Worm (Caenorhabditis elegans) whole organism, L2 larva: ENCODE measurements around the gene cone-1.

Experiments
- C34F6.9 ChIP-seq: fragments of 150-350 bp; optimal IDR thresholded peaks from 2 replicates; lab custom pipeline; 2014; ENCODE audit warnings: missing biosample characterization, missing genetic modification characterization
- F13H6.1 ChIP-seq: sonication (generic microtip); optimal IDR thresholded peaks from 2 replicates; lab custom pipeline; 2016; ENCODE audit warnings: missing genetic modification characterization, missing compliant biosample characterization
- ZK546.5 ChIP-seq: sonication (generic microtip); optimal IDR thresholded peaks from 2 replicates; lab custom pipeline; 2017; ENCODE audit warnings: missing biosample characterization, missing genetic modification characterization
- alr-1 ChIP-seq: fragments of 150-350 bp; optimal IDR thresholded peaks from 2 replicates; lab custom pipeline; 2014; ENCODE audit warnings: missing biosample characterization, missing genetic modification characterization
- aly-2 ChIP-seq: fragments of 150-350 bp; optimal IDR thresholded peaks from 2 replicates; lab custom pipeline; 2014; ENCODE audit warnings: missing biosample characterization, missing genetic modification characterization
- ama-1 ChIP-seq: fragments of 150-350 bp; optimal IDR thresholded peaks from 2 replicates; lab custom pipeline; 2018; ENCODE audit warnings: inconsistent platforms
- ceh-82 ChIP-seq: fragments of 150-350 bp; optimal IDR thresholded peaks from 2 replicates; lab custom pipeline; 2014; ENCODE audit warnings: missing biosample characterization, missing genetic modification characterization
- crh-2 ChIP-seq: sonication (generic microtip); optimal IDR thresholded peaks from 2 replicates; lab custom pipeline; 2017; ENCODE audit warnings: missing biosample characterization, missing genetic modification characterization
- dmd-4 ChIP-seq: sonication (generic microtip); optimal IDR thresholded peaks from 2 replicates; lab custom pipeline; 2017; ENCODE audit warnings: missing biosample characterization, missing genetic modification characterization
- egl-27 ChIP-seq: sonication (generic microtip); optimal IDR thresholded peaks from 3 replicates; lab custom pipeline; 2017; ENCODE audit warnings: missing biosample characterization, missing genetic modification reagents, missing genetic modification characterization
- elt-1 ChIP-seq: fragments of 150-350 bp; optimal IDR thresholded peaks from 2 replicates; lab custom pipeline; 2014; ENCODE audit warnings: missing biosample characterization, missing genetic modification characterization
- elt-3 ChIP-seq: sonication (generic microtip); optimal IDR thresholded peaks from 2 replicates; lab custom pipeline; 2017; ENCODE audit warnings: missing biosample characterization, missing genetic modification characterization
- fos-1 ChIP-seq: fragments of 150-350 bp; optimal IDR thresholded peaks from 2 replicates; lab custom pipeline; 2014; ENCODE audit warnings: missing biosample characterization, missing genetic modification characterization
- gmeb-1 ChIP-seq: fragments of 150-350 bp; optimal IDR thresholded peaks from 2 replicates; lab custom pipeline; 2014; ENCODE audit warnings: missing biosample characterization, missing genetic modification characterization
- lin-11 ChIP-seq: fragments of 150-350 bp; sonication (generic microtip); optimal IDR thresholded peaks from 2 replicates; lab custom pipeline; 2014; ENCODE audit warnings: missing biosample characterization, missing genetic modification characterization, inconsistent platforms, mixed read lengths
- lin-13 ChIP-seq: fragments of 150-350 bp; optimal IDR thresholded peaks from 2 replicates; lab custom pipeline; 2014; ENCODE audit warnings: missing biosample characterization, missing genetic modification reagents, missing genetic modification characterization
- lin-39 ChIP-seq: fragments of 150-350 bp; optimal IDR thresholded peaks from 2 replicates; lab custom pipeline; 2014; ENCODE audit warnings: missing biosample characterization, missing genetic modification reagents, missing genetic modification characterization
- lsy-2 ChIP-seq, 2 experiments: fragments of 150-350 bp in 1 of 2; sonication (generic microtip) in 1 of 2; optimal IDR thresholded peaks; 2 replicates each; lab custom pipeline; 2014 to 2017; ENCODE audit warnings: missing biosample characterization in 2 of 2, missing genetic modification characterization in 2 of 2
- mab-5 ChIP-seq: fragments of 150-350 bp; optimal IDR thresholded peaks from 2 replicates; lab custom pipeline; 2014; ENCODE audit warnings: missing biosample characterization, missing genetic modification characterization
- mbf-1 ChIP-seq: sonication (generic microtip); optimal IDR thresholded peaks from 2 replicates; lab custom pipeline; 2017; ENCODE audit warnings: missing biosample characterization, missing genetic modification characterization
- mdl-1 ChIP-seq, 2 experiments: fragments of 150-350 bp in 1 of 2; sonication (generic microtip) in 1 of 2; optimal IDR thresholded peaks; 2 replicates each; lab custom pipeline; 2017; ENCODE audit warnings: missing biosample characterization in 2 of 2, missing genetic modification characterization in 2 of 2
- nhr-10 ChIP-seq: sonication (generic microtip); optimal IDR thresholded peaks from 2 replicates; lab custom pipeline; 2017; ENCODE audit warnings: missing biosample characterization, missing genetic modification characterization
- nhr-11 ChIP-seq: fragments of 150-350 bp; optimal IDR thresholded peaks from 2 replicates; lab custom pipeline; 2014; ENCODE audit warnings: missing biosample characterization, missing genetic modification characterization
- nhr-12 ChIP-seq: fragments of 150-350 bp; optimal IDR thresholded peaks from 2 replicates; lab custom pipeline; 2014; ENCODE audit warnings: missing biosample characterization, missing genetic modification characterization
- nhr-129 ChIP-seq: fragments of 150-350 bp; optimal IDR thresholded peaks from 2 replicates; lab custom pipeline; 2014; ENCODE audit warnings: missing biosample characterization, missing genetic modification characterization
- nhr-21 ChIP-seq: fragments of 150-350 bp; optimal IDR thresholded peaks from 2 replicates; lab custom pipeline; 2014; ENCODE audit warnings: missing biosample characterization, missing genetic modification characterization
- nhr-237 ChIP-seq: fragments of 150-350 bp; optimal IDR thresholded peaks from 2 replicates; lab custom pipeline; 2014; ENCODE audit warnings: missing biosample characterization, missing genetic modification characterization
- nhr-25 ChIP-seq: fragments of 150-350 bp; sonication (generic microtip); optimal IDR thresholded peaks from 3 replicates; lab custom pipeline; 2014; ENCODE audit warnings: missing biosample characterization, missing genetic modification characterization
- nhr-6 ChIP-seq: fragments of 150-350 bp; optimal IDR thresholded peaks from 2 replicates; lab custom pipeline; 2014; ENCODE audit warnings: missing biosample characterization, missing genetic modification characterization
- nhr-77 ChIP-seq: fragments of 150-350 bp; optimal IDR thresholded peaks from 2 replicates; lab custom pipeline; 2014; ENCODE audit warnings: missing biosample characterization, missing genetic modification characterization
- peb-1 ChIP-seq: fragments of 150-350 bp; optimal IDR thresholded peaks from 2 replicates; lab custom pipeline; 2014; ENCODE audit warnings: missing biosample characterization, missing genetic modification characterization
- sem-4 ChIP-seq: fragments of 150-350 bp; optimal IDR thresholded peaks from 2 replicates; lab custom pipeline; 2014; ENCODE audit warnings: missing biosample characterization, missing genetic modification reagents, missing genetic modification characterization
- skn-1 ChIP-seq: sonication (generic microtip); optimal IDR thresholded peaks from 2 replicates; lab custom pipeline; 2017; ENCODE audit warnings: missing biosample characterization, missing genetic modification characterization
- sma-9 ChIP-seq, 2 experiments: fragments of 150-350 bp in 1 of 2; sonication (generic microtip) in 1 of 2; optimal IDR thresholded peaks; 2 replicates each; lab custom pipeline; 2014 to 2016; ENCODE audit warnings: missing genetic modification characterization in 2 of 2, mild to moderate bottlenecking in 1 of 2, missing biosample characterization in 1 of 2, missing compliant biosample characterization in 1 of 2, missing genetic modification reagents in 1 of 2, moderate library complexity in 1 of 2
- snpc-4 ChIP-seq: fragments of 150-350 bp; optimal IDR thresholded peaks from 2 replicates; lab custom pipeline; 2014; ENCODE audit warnings: missing biosample characterization, missing genetic modification characterization
- unc-39 ChIP-seq: fragments of 150-350 bp; optimal IDR thresholded peaks from 2 replicates; lab custom pipeline; 2014; ENCODE audit warnings: missing biosample characterization, missing genetic modification characterization
- unc-55 ChIP-seq: fragments of 150-350 bp; sonication (generic microtip); optimal IDR thresholded peaks from 3 replicates; lab custom pipeline; 2014; ENCODE audit warnings: missing biosample characterization, missing genetic modification reagents, missing genetic modification characterization
- unc-62 ChIP-seq: fragments of 150-350 bp; optimal IDR thresholded peaks from 2 replicates; lab custom pipeline; 2014; ENCODE audit warnings: missing biosample characterization, missing genetic modification reagents, missing genetic modification characterization
- zag-1 ChIP-seq: fragments of 150-350 bp; optimal IDR thresholded peaks from 2 replicates; lab custom pipeline; 2014; ENCODE audit warnings: missing biosample characterization, missing genetic modification characterization
- ztf-11 ChIP-seq: sonication (generic microtip); optimal IDR thresholded peaks from 2 replicates; lab custom pipeline; 2017; ENCODE audit warnings: missing biosample characterization, missing genetic modification characterization
- ztf-4 ChIP-seq: fragments of 150-350 bp; optimal IDR thresholded peaks from 2 replicates; lab custom pipeline; 2014; ENCODE audit warnings: missing biosample characterization, missing genetic modification characterization

cone-1 gene

DNA sequence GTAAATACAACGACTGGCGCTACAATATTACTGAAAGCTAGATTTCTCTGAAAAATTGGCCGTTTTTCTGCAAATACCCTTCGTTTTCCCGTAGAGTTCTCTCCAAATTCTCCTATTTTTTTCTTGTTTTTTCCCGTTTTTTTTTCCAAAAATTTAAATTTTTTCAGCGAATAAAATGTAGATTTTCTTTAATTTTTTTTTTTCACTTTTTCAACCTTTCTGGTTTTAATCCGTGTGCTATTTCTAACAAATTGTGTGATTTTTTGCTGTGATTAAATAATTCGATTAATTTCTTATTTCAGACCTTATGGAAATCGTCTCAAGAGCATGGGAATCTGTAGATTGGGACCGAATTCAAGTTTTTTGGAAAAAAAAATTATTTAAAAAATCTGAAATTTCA is at the start of gene cone-1:
Gene cone-1 (plus strand): TSS at position 301 of the 400 bp plus-strand sequence.
- no peak for TF ChIP-seq snpc-4 (tag; lab: Kevin White, UChicago)
- no peak for TF ChIP-seq sma-9 (GFP tag; optimal IDR thresholded peaks at IDR 0.05; lab: Kevin White, UChicago)
- no peak for TF ChIP-seq sma-9 (tag; optimal IDR thresholded peaks at IDR 0.05; lab: Kevin White, UChicago)
- no peak for TF ChIP-seq fos-1 (tag; lab: Kevin White, UChicago)
- TF ChIP-seq lin-13 (GFP tag; lab: Kevin White, UChicago), result no peak
- TF ChIP-seq lin-11 (tag; lab: Kevin White, UChicago), result no peak
- TF ChIP-seq ZK546.5 (tag; lab: Kevin White, UChicago), result no peak
- TF ChIP-seq ama-1 (lab: Kevin White, UChicago), result no peak
- no peak for TF ChIP-seq zag-1
- TF ChIP-seq alr-1 (tag; lab: Kevin White, UChicago), result no peak
- no peak for TF ChIP-seq nhr-10 (tag; lab: Kevin White, UChicago)
- no peak for TF ChIP-seq ztf-4
- TF ChIP-seq mab-5 (tag; lab: Kevin White, UChicago), result no peak

DNA sequence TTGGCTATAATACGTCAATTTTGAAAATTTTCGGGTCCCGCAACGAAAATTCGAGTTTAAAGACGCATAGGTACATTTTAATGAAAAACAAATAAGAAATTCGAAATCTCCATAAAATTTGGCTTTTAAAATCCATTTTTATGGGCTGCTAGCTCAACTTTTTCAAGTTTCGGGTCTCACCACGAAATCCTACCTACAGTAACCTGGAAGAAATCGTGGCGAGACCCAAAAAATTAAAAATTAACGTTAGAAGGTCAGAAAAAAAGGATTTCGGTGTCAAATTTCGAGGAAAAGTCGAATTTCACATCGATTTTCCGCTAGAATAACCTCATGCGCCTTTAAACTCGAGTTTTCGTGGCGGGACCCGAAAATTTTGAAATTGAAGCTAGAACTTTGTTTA is 48.2 kb upstream of the cone-1 start:
- TF ChIP-seq nhr-6 (tag; lab: Kevin White, UChicago) (no peak), lin-13 (GFP tag; lab: Kevin White, UChicago) (peak; percentile 68), lsy-2 (tag; optimal IDR thresholded peaks at IDR 0.05; lab: Kevin White, UChicago) (peak; percentile 31 to 68), C34F6.9 (tag; lab: Kevin White, UChicago) (no peak)

DNA sequence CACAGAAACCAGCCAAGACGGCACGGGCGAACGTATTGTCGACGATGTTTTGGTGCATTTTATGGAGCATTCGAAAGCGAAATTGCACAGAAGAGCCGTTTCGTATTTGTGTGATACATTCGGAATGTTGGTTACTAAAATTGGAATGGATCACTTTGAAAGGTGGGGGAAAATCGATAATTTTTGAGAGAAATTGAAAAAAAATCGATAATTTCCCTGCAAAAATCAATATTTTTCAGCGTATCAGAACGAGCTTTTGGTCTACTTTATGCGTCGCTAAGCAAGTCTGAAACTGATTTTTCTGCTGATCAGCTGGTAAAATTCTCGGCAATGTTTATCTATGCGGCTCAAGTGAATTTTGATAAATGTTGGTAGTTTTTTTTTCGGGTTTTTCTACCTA is 47.7 kb upstream of the cone-1 start:
- TF ChIP-seq unc-55 (GFP tag; lab: Kevin White, UChicago) (no peak), nhr-237 (no peak), F13H6.1 (tag; lab: Kevin White, UChicago) (no peak), ceh-82 (tag; lab: Kevin White, UChicago) (no peak), nhr-77 (tag; lab: Kevin White, UChicago) (no peak), ztf-11 (tag; lab: Kevin White, UChicago) (no peak), nhr-11 (tag; lab: Kevin White, UChicago) (no peak), C34F6.9 (tag; lab: Kevin White, UChicago) (no peak), ZK546.5 (tag; lab: Kevin White, UChicago) (no peak), skn-1 (tag; lab: Kevin White, UChicago) (no peak), ama-1 (lab: Kevin White, UChicago) (no peak), nhr-6 (tag; lab: Kevin White, UChicago) (no peak), dmd-4 (no peak), alr-1 (tag; lab: Kevin White, UChicago) (no peak), lsy-2 (tag; optimal IDR thresholded peaks at IDR 0.05; lab: Kevin White, UChicago) (no peak)

DNA sequence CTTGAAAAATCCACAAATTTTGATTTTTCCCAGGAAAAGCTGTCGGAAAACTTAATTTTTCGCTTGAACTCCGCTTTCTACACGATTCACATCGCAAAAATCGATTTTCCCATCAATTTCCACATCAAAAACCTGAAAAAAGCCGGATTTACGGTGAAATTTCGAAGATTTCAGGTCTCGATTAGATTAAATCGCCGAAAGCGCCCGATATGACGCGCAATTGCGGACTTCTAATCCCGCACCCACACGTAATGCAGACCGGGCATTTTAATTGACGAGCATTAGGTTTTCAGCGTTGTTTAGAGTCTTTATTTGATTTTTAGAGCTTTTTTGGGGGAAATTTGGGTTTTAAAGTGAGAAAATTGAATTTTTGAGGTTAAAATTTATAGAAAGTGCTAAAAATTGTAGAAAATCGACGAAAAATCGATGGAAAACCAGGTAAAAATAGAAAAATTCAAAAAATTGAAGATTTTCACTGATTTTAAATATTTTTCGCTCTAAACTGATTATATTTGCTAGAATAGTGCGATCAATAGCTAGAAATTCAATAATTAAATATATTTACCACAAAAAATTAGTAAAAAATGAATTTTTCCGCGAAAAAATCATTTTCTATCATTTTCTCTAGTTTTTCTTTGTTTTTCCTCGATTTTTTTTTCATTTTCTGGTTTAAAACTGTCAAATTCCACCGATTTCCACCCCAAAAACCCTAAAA is 43.2 kb upstream of the cone-1 start, which contains the start of gene Y54F10AL.1:
Gene Y54F10AL.1 (plus strand): TSS at position 665 of the 715 bp plus-strand sequence.
- TF ChIP-seq mab-5 (tag; lab: Kevin White, UChicago), result no peak
- TF ChIP-seq peb-1 (tag; lab: Kevin White, UChicago), result no peak
- peak; percentile 38 for TF ChIP-seq unc-55 (GFP tag; lab: Kevin White, UChicago)
- no peak for TF ChIP-seq elt-3
- no peak for TF ChIP-seq ztf-4
- TF ChIP-seq dmd-4, result no peak
- TF ChIP-seq C34F6.9 (tag; lab: Kevin White, UChicago), result peak; percentile 25
- no peak for TF ChIP-seq ZK546.5 (tag; lab: Kevin White, UChicago)
- no peak for TF ChIP-seq nhr-6 (tag; lab: Kevin White, UChicago)
- peak; percentile 3 for TF ChIP-seq ama-1 (lab: Kevin White, UChicago)
- no peak for TF ChIP-seq aly-2 (tag; lab: Kevin White, UChicago)
- no peak for TF ChIP-seq nhr-129 (tag; lab: Kevin White, UChicago)
- no peak for TF ChIP-seq nhr-11 (tag; lab: Kevin White, UChicago)
- no peak for TF ChIP-seq nhr-21
- no peak for TF ChIP-seq fos-1 (tag; lab: Kevin White, UChicago)
- no peak for TF ChIP-seq lin-13 (GFP tag; lab: Kevin White, UChicago)
- no peak for TF ChIP-seq alr-1 (tag; lab: Kevin White, UChicago)
- no peak for TF ChIP-seq unc-39 (tag; lab: Kevin White, UChicago)
- TF ChIP-seq nhr-12 (tag; lab: Kevin White, UChicago), result no peak
- TF ChIP-seq lin-11 (tag; lab: Kevin White, UChicago), result no peak
- no peak for TF ChIP-seq F13H6.1 (tag; lab: Kevin White, UChicago)
- TF ChIP-seq sem-4, result no peak
- no peak for TF ChIP-seq nhr-10 (tag; lab: Kevin White, UChicago)
- peak; percentile 16 for TF ChIP-seq gmeb-1 (tag; lab: Kevin White, UChicago)
- TF ChIP-seq crh-2 (tag; lab: Kevin White, UChicago), result peak; percentile 58
- TF ChIP-seq mdl-1 (tag; optimal IDR thresholded peaks at IDR 0.05; lab: Kevin White, UChicago), result no peak
- peak; percentile 3 for TF ChIP-seq nhr-25
- no peak for TF ChIP-seq lin-39
- no peak for TF ChIP-seq unc-62
- no peak for TF ChIP-seq ztf-11 (tag; lab: Kevin White, UChicago)
- no peak for TF ChIP-seq elt-1 (tag; lab: Kevin White, UChicago)
- no peak for TF ChIP-seq ceh-82 (tag; lab: Kevin White, UChicago)
- peak; percentile 19 to 58 for TF ChIP-seq lsy-2 (tag; optimal IDR thresholded peaks at IDR 0.05; lab: Kevin White, UChicago)
- TF ChIP-seq egl-27, result no peak
- TF ChIP-seq sma-9 (GFP tag; optimal IDR thresholded peaks at IDR 0.05; lab: Kevin White, UChicago), result no peak
- no peak for TF ChIP-seq sma-9 (tag; optimal IDR thresholded peaks at IDR 0.05; lab: Kevin White, UChicago)
- TF ChIP-seq mbf-1 (tag; lab: Kevin White, UChicago), result no peak
